Worm (Caenorhabditis elegans): Measurements from ENCODE around the gene ssp-10.

DNA sequence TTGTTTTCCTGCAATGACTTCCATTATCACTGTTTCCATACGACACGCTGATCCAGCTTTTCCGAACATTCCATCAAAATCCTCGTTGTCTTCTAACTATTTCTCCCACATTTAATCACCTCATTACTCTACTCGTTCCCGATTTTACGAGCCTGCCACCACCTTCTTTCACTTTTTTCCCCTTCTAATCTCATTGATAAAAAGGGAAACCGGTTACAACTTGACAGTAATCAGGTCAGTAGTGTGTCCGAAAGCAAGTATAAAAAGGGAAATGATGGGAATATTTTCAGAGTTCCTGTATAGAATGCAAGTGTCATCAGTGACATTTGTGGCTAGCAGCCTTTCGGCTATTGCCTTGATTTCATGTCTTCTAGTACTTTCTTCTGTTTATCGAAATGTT is 29.2 kb downstream of the ssp-10 start, which contains the start of gene col-123:
- TF ChIP-seq hmg-1.2 (GFP tag; IDR thresholded peaks at IDR 0.05) (no peak), F22D6.2 (tag; optimal IDR thresholded peaks at IDR 0.05) (no peak), Y53F4B.3 (GFP tag; IDR thresholded peaks at IDR 0.05) (no peak), dpff-1 (tag; optimal IDR thresholded peaks at IDR 0.05) (no peak), pha-4 (tag; optimal IDR thresholded peaks at IDR 0.05) (no peak), nhr-90 (tag; optimal IDR thresholded peaks at IDR 0.05) (no peak), efl-1 (GFP tag; optimal IDR thresholded peaks at IDR 0.05) (no peak), snpc-4 (GFP tag; optimal IDR thresholded peaks at IDR 0.05) (no peak), snpc-4 (tag; optimal IDR thresholded peaks at IDR 0.05) (no peak)
